Worm (Caenorhabditis elegans) whole organism, L1 larva: ENCODE data around the gene F09B9.5.

Experiments
- ama-1 ChIP-seq: fragments of 150-350 bp; optimal IDR thresholded peaks from 2 replicates; lab custom pipeline; 2014
- dpl-1 ChIP-seq, 3 experiments: fragments of 150-350 bp in 2 of 3; sonication (generic microtip) in 1 of 3; optimal IDR thresholded peaks; 2 replicates each; lab custom pipeline; 2014 to 2017; ENCODE audit warnings: missing biosample characterization in 3 of 3, missing genetic modification characterization in 3 of 3, missing genetic modification reagents in 3 of 3
- nhr-20 ChIP-seq: sonication (generic microtip); optimal IDR thresholded peaks from 2 replicates; lab custom pipeline; 2016; ENCODE audit warnings: mild to moderate bottlenecking, missing genetic modification characterization, missing compliant biosample characterization
- nhr-237 ChIP-seq: fragments of 150-350 bp; optimal IDR thresholded peaks from 2 replicates; lab custom pipeline; 2014; ENCODE audit warnings: missing biosample characterization, missing genetic modification characterization
- unc-86 ChIP-seq: sonication (generic microtip); optimal IDR thresholded peaks from 2 replicates; lab custom pipeline; 2016; ENCODE audit warnings: missing genetic modification characterization, missing compliant biosample characterization
- zip-4 ChIP-seq: fragments of 200-800 bp; sonication (Bioruptor generic); optimal IDR thresholded peaks from 2 replicates; lab custom pipeline; 2018; ENCODE audit warnings: mild to moderate bottlenecking, missing genetic modification characterization, moderate library complexity, missing compliant biosample characterization
- ztf-11 ChIP-seq, 2 experiments: sonication (generic microtip); optimal IDR thresholded peaks; 2 replicates each; lab custom pipeline; 2016 to 2017; ENCODE audit warnings: missing genetic modification characterization in 2 of 2, missing biosample characterization in 1 of 2, missing compliant biosample characterization in 1 of 2

DNA sequence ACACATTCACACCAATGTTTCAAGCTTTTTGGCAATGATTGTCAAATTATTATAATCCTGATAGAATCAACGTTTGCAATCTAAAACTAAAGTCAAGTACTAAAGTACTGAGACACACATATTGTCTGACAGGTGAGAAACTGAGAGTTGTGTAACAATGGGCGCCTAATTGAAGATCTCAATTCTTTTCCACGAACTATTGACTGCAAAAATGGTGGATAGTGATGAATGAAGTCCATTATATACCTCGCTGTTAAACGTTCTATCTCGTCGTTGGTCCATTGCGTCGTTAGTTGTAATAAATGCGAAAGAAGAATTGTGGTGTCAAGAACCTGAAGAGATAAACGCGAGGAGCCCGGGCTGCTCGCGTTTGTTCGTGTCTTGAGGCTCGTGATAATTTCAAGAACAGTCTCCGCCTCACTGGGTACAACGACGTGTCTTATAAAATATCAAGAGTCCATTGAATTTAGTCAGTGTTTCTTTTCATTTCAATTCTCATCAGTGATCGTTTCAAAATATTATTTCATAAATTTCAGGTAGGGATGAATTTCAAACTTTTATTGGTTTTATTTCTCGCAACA lies 5.6 kb downstream of the F09B9.5 start, which contains the start of gene F09B9.4:
- TF ChIP-seq zip-4 (GFP tag; lab: Kevin White, UChicago) (no peak), ztf-11 (tag; optimal IDR thresholded peaks at IDR 0.05; lab: Kevin White, UChicago) (no peak), nhr-237 (no peak), unc-86 (no peak), dpl-1 (GFP tag; optimal IDR thresholded peaks at IDR 0.05; lab: Kevin White, UChicago) (no peak), nhr-20 (tag; lab: Kevin White, UChicago) (no peak), ama-1 (lab: Kevin White, UChicago) (no peak)
